Worm (Caenorhabditis elegans): ENCODE data around the gene C50C3.5.

ce11 chrIII:8176265-8176664 is 2.8 kb upstream of the C50C3.5 start, which contains the start of gene C50C3.12:
- TF ChIP-seq him-1 (tag; optimal IDR thresholded peaks at IDR 0.05), result no peak
- TF ChIP-seq dao-5 (tag; optimal IDR thresholded peaks at IDR 0.05), result no peak
- TF ChIP-seq W03F9.2 (tag; optimal IDR thresholded peaks at IDR 0.05), result no peak

All from whole organism, L4/young adult.